Worm (Caenorhabditis elegans) whole organism, L1 larva: ENCODE results near the gene pkn-1.
A peak's percentile ranks its signal among the peaks of the same experiment; 100 is the strongest.

Experiments used
- C34B4.2 ChIP-seq: sonication (generic microtip); optimal IDR thresholded peaks from 2 replicates; lab custom pipeline; 2017; ENCODE audit warnings: mild to moderate bottlenecking, missing genetic modification characterization, missing compliant biosample characterization
- aly-2 ChIP-seq: fragments of 150-350 bp; optimal IDR thresholded peaks from 2 replicates; lab custom pipeline; 2014; ENCODE audit warnings: missing biosample characterization, missing genetic modification characterization
- ama-1 ChIP-seq: fragments of 150-350 bp; optimal IDR thresholded peaks from 2 replicates; lab custom pipeline; 2014
- blmp-1 ChIP-seq: fragments of 150-350 bp; optimal IDR thresholded peaks from 2 replicates; lab custom pipeline; 2014; ENCODE audit warnings: missing biosample characterization, missing genetic modification characterization
- ceh-63 ChIP-seq: fragments of 200-800 bp; sonication (Bioruptor generic); optimal IDR thresholded peaks from 2 replicates; lab custom pipeline; 2018; ENCODE audit warnings: mild to moderate bottlenecking, missing genetic modification characterization, missing compliant biosample characterization
- ceh-90 ChIP-seq: sonication (generic microtip); optimal IDR thresholded peaks from 2 replicates; lab custom pipeline; 2016; ENCODE audit warnings: missing genetic modification characterization, missing compliant biosample characterization
- ces-1 ChIP-seq: fragments of 150-350 bp; optimal IDR thresholded peaks from 2 replicates; lab custom pipeline; 2014; ENCODE audit warnings: missing biosample characterization, missing genetic modification reagents, missing genetic modification characterization
- dpl-1 ChIP-seq, 3 experiments: fragments of 150-350 bp in 2 of 3; sonication (generic microtip) in 1 of 3; optimal IDR thresholded peaks; 2 replicates each; lab custom pipeline; 2014 to 2017; ENCODE audit warnings: missing biosample characterization in 3 of 3, missing genetic modification characterization in 3 of 3, missing genetic modification reagents in 3 of 3
- dsc-1 ChIP-seq: sonication (generic microtip); optimal IDR thresholded peaks from 2 replicates; lab custom pipeline; 2016; ENCODE audit warnings: mild to moderate bottlenecking, missing genetic modification characterization, missing compliant biosample characterization
- efl-1 ChIP-seq, 4 experiments: fragments of 150-350 bp; optimal IDR thresholded peaks in 3 of 4; peaks in 1 of 4; 1 replicate in 1 of 4; 2 replicates in 3 of 4; lab custom pipeline; 2014; ENCODE audit warnings: missing biosample characterization in 2 of 4, missing genetic modification characterization in 2 of 4, missing genetic modification reagents in 2 of 4
- egl-13 ChIP-seq: sonication (generic microtip); optimal IDR thresholded peaks from 2 replicates; lab custom pipeline; 2016; ENCODE audit warnings: missing genotype, missing genetic modification reagents, missing genetic modification characterization, missing compliant biosample characterization
- egl-27 ChIP-seq, 2 experiments: fragments of 150-350 bp in 1 of 2; sonication (generic microtip); optimal IDR thresholded peaks; 3 replicates each; lab custom pipeline; 2017 to 2018; ENCODE audit warnings: missing biosample characterization in 2 of 2, missing genetic modification characterization in 2 of 2, missing genetic modification reagents in 2 of 2
- elt-2 ChIP-seq: sonication (generic microtip); optimal IDR thresholded peaks from 2 replicates; lab custom pipeline; 2016; ENCODE audit warnings: missing genetic modification characterization, mild to moderate bottlenecking, inconsistent platforms, missing compliant biosample characterization, missing genetic modification reagents
- elt-3 ChIP-seq, 6 experiments: fragments of 150-350 bp in 1 of 6; sonication (generic microtip); optimal IDR thresholded peaks; 2 replicates each; lab custom pipeline; 2017 to 2018; ENCODE audit warnings: missing biosample characterization in 6 of 6, missing genetic modification characterization in 6 of 6, inconsistent platforms in 1 of 6
- fkh-10 ChIP-seq: sonication (generic microtip); optimal IDR thresholded peaks from 2 replicates; lab custom pipeline; 2017; ENCODE audit warnings: missing biosample characterization, missing genetic modification reagents, missing genetic modification characterization
- fkh-8 ChIP-seq: sonication (generic microtip); optimal IDR thresholded peaks from 2 replicates; lab custom pipeline; 2016; ENCODE audit warnings: mild to moderate bottlenecking, missing genetic modification characterization, missing compliant biosample characterization
- grh-1 ChIP-seq: fragments of 200-800 bp; sonication (Bioruptor generic); IDR thresholded peaks from 2 replicates; pipeline ENCODE4 v1.3.6; 2022; ENCODE audit warnings: missing genetic modification reagents, missing genetic modification characterization, missing compliant biosample characterization
- hlh-17 ChIP-seq: fragments of 200-800 bp; sonication (Bioruptor generic); optimal IDR thresholded peaks from 2 replicates; lab custom pipeline; 2018; ENCODE audit warnings: missing genetic modification characterization, mild to moderate bottlenecking, missing compliant biosample characterization, moderate library complexity, borderline replicate concordance
- jun-1 ChIP-seq: fragments of 150-350 bp; optimal IDR thresholded peaks from 2 replicates; lab custom pipeline; 2014; ENCODE audit warnings: missing biosample characterization, missing genetic modification reagents, missing genetic modification characterization
- lin-35 ChIP-seq, 2 experiments: fragments of 150-350 bp; optimal IDR thresholded peaks; 2 replicates each; lab custom pipeline; 2014; ENCODE audit warnings: missing biosample characterization in 2 of 2, missing genetic modification characterization in 2 of 2, missing genetic modification reagents in 2 of 2
- mef-2 ChIP-seq: fragments of 150-350 bp; optimal IDR thresholded peaks from 2 replicates; lab custom pipeline; 2014; ENCODE audit warnings: missing biosample characterization, missing genetic modification characterization
- mep-1 ChIP-seq: fragments of 150-350 bp; optimal IDR thresholded peaks from 2 replicates; lab custom pipeline; 2014; ENCODE audit warnings: missing biosample characterization, missing genetic modification characterization
- nhr-11 ChIP-seq: fragments of 150-350 bp; optimal IDR thresholded peaks from 2 replicates; lab custom pipeline; 2014; ENCODE audit warnings: missing biosample characterization, missing genetic modification characterization
- nhr-12 ChIP-seq: sonication (generic microtip); optimal IDR thresholded peaks from 2 replicates; lab custom pipeline; 2017; ENCODE audit warnings: missing biosample characterization, missing genetic modification characterization
- nhr-19 ChIP-seq: fragments of 200-800 bp; sonication (Bioruptor generic); conservative IDR thresholded peaks from 2 replicates; pipeline ENCODE4 v1.3.6; 2022; ENCODE audit warnings: missing genetic modification characterization, missing compliant biosample characterization
- nhr-20 ChIP-seq: sonication (generic microtip); optimal IDR thresholded peaks from 2 replicates; lab custom pipeline; 2016; ENCODE audit warnings: mild to moderate bottlenecking, missing genetic modification characterization, missing compliant biosample characterization
- nhr-28 ChIP-seq: fragments of 150-350 bp; optimal IDR thresholded peaks from 2 replicates; lab custom pipeline; 2014; ENCODE audit warnings: missing biosample characterization, missing genetic modification characterization
- nhr-47 ChIP-seq: sonication (generic microtip); optimal IDR thresholded peaks from 2 replicates; lab custom pipeline; 2016; ENCODE audit warnings: mild to moderate bottlenecking, missing genetic modification characterization, moderate library complexity, missing compliant biosample characterization
- nhr-71 ChIP-seq: sonication (generic microtip); optimal IDR thresholded peaks from 2 replicates; lab custom pipeline; 2016; ENCODE audit warnings: mild to moderate bottlenecking, missing genetic modification characterization, moderate library complexity, missing compliant biosample characterization
- nhr-85 ChIP-seq: sonication (generic microtip); peaks from one replicate; lab custom pipeline; 2016; ENCODE audit warnings: missing genetic modification characterization, inconsistent platforms, missing compliant biosample characterization
- pqm-1 ChIP-seq: sonication (generic microtip); optimal IDR thresholded peaks from 3 replicates; lab custom pipeline; 2017; ENCODE audit warnings: missing biosample characterization, missing genetic modification characterization
- rnt-1 ChIP-seq: sonication (generic microtip); optimal IDR thresholded peaks from 2 replicates; lab custom pipeline; 2016; ENCODE audit warnings: mild to moderate bottlenecking, missing genetic modification characterization, moderate library complexity, missing compliant biosample characterization
- unc-62 ChIP-seq: fragments of 150-350 bp; optimal IDR thresholded peaks from 2 replicates; lab custom pipeline; 2014; ENCODE audit warnings: missing biosample characterization, missing genetic modification reagents, missing genetic modification characterization
- unc-86 ChIP-seq: sonication (generic microtip); optimal IDR thresholded peaks from 2 replicates; lab custom pipeline; 2016; ENCODE audit warnings: missing genetic modification characterization, missing compliant biosample characterization
- vab-15 ChIP-seq: sonication (generic microtip); optimal IDR thresholded peaks from 2 replicates; lab custom pipeline; 2017; ENCODE audit warnings: missing genotype, mild to moderate bottlenecking, missing genetic modification characterization, missing compliant biosample characterization
- xbp-1 ChIP-seq: sonication (generic microtip); optimal IDR thresholded peaks from 2 replicates; lab custom pipeline; 2016; ENCODE audit warnings: missing genetic modification characterization, missing compliant biosample characterization
- ztf-11 ChIP-seq, 2 experiments: sonication (generic microtip); optimal IDR thresholded peaks; 2 replicates each; lab custom pipeline; 2016 to 2017; ENCODE audit warnings: missing genetic modification characterization in 2 of 2, missing biosample characterization in 1 of 2, missing compliant biosample characterization in 1 of 2

pkn-1 gene

ce11 chrX:10395668-10396067 lies 1.4 kb upstream of the pkn-1 start (continued):
- TF ChIP-seq nhr-85 (tag; lab: Kevin White, UChicago) (no peak), egl-13 (tag; lab: Kevin White, UChicago) (no peak), nhr-28 (no peak), blmp-1 (peak; percentile 47), xbp-1 (tag; lab: Kevin White, UChicago) (no peak), ztf-11 (tag; optimal IDR thresholded peaks at IDR 0.05; lab: Kevin White, UChicago) (peak in 1 of 2 experiments; percentile 26), ceh-90 (tag; lab: Kevin White, UChicago) (no peak), elt-2 (tag; lab: Kevin White, UChicago) (no peak), vab-15 (tag; lab: Kevin White, UChicago) (no peak), nhr-20 (tag; lab: Kevin White, UChicago) (peak; percentile 45), lin-35 (GFP tag; optimal IDR thresholded peaks at IDR 0.05; lab: Kevin White, UChicago) (peak in 1 of 2 experiments; percentile 13), mep-1 (tag; lab: Kevin White, UChicago) (peak; percentile 58), pqm-1 (tag; lab: Kevin White, UChicago) (no peak), unc-86 (tag; lab: Kevin White, UChicago) (no peak), nhr-12 (tag; lab: Kevin White, UChicago) (no peak), elt-3 (tag; optimal IDR thresholded peaks at IDR 0.05; lab: Kevin White, UChicago) (no peak), unc-62 (GFP tag; lab: Kevin White, UChicago) (no peak), dpl-1 (GFP tag; optimal IDR thresholded peaks at IDR 0.05; lab: Kevin White, UChicago) (no peak), nhr-71 (tag; lab: Kevin White, UChicago) (peak; percentile 6), rnt-1 (no peak)

- TF ChIP-seq aly-2 (tag; lab: Kevin White, UChicago): peak; percentile 6
- no peak for TF ChIP-seq jun-1 (tag; lab: Kevin White, UChicago)
Measured at ce11 chrX:10401118-10401517, 4.1 kb downstream of the pkn-1 start.

ce11 chrX:10404051-10404450 lies 7.0 kb downstream of the pkn-1 start:
- TF ChIP-seq hlh-17 (GFP tag; lab: Kevin White, UChicago) (no peak), fkh-8 (tag; lab: Kevin White, UChicago) (no peak), ama-1 (lab: Kevin White, UChicago) (no peak), nhr-47 (tag; lab: Kevin White, UChicago) (no peak), ces-1 (no peak), pqm-1 (tag; lab: Kevin White, UChicago) (no peak), elt-2 (tag; lab: Kevin White, UChicago) (no peak), grh-1 (GFP tag; lab: Robert Waterston, UW) (no peak), ceh-63 (GFP tag; lab: Kevin White, UChicago) (no peak), unc-86 (tag; lab: Kevin White, UChicago) (no peak)

- TF ChIP-seq mef-2 (tag; lab: Kevin White, UChicago) (no peak), efl-1 (optimal IDR thresholded peaks at IDR 0.05; lab: Kevin White, UChicago) (no peak), efl-1 (GFP tag; optimal IDR thresholded peaks at IDR 0.05 in 1 of 2; lab: Kevin White, UChicago) (no peak), fkh-10 (GFP tag; lab: Kevin White, UChicago) (no peak), egl-27 (tag; optimal IDR thresholded peaks at IDR 0.05; lab: Kevin White, UChicago) (no peak), nhr-47 (tag; lab: Kevin White, UChicago) (no peak), C34B4.2 (no peak), dsc-1 (tag; lab: Kevin White, UChicago) (no peak), nhr-11 (no peak), mep-1 (tag; lab: Kevin White, UChicago) (no peak), nhr-19 (no peak)
Measured at ce11 chrX:10406203-10406602, 9.2 kb downstream of the pkn-1 start, which contains the start of gene gur-3. TSS of gene gur-3 (minus strand) at chrX:10406303.
